Fruit fly (Drosophila melanogaster): Measurements from ENCODE around the gene tkv.

Gene tkv

DNA sequence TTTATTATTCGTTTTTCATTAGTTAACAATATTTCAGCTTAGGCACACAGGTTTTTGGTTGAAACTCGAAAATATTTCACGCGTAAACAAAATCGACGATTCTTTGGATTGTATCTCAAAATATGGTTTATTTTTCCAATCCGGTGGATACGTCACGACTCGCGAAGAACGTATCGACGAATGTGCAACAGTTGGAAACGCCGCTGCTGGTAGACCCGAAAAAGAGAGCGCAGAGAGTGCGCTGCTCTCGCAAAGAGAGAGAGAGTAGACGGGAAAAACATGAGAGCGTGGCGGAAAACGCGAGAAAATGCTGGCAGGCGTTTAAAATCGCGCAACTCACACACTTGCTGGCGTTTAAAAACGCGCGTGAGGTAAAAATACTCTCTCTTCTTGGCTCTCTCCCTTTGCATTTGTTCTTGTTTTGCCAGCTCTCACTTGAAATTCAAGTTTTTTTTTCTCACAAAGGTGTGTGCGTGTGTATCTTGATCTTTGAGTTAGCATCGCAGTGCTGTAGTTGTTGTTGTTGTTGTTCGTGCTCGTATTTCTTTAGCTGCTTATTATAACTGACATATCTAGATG, 33.9 kb downstream of the tkv start (continued):
- no peak for TF ChIP-seq Atf3 (GFP tag; optimal IDR thresholded peaks at IDR 0.05)
- no peak for TF ChIP-seq CG4730 (GFP tag; IDR thresholded peaks at IDR 0.05)
- no peak for TF ChIP-seq Sox102F (GFP tag; optimal IDR thresholded peaks at IDR 0.05)
- TF ChIP-seq CG13123 (GFP tag; optimal IDR thresholded peaks at IDR 0.05), result no peak
- TF ChIP-seq tna (GFP tag; IDR thresholded peaks at IDR 0.05; ENCODE audit: partially characterized antibody), result no peak
- TF ChIP-seq tap (tag; optimal IDR thresholded peaks at IDR 0.05), result peak; percentile 9
- peak; percentile 99 for TF ChIP-seq sqz (GFP tag; optimal IDR thresholded peaks at IDR 0.05)
- no peak for TF ChIP-seq al (GFP tag; IDR thresholded peaks at IDR 0.05)
- no peak for TF ChIP-seq CG16779 (GFP tag; IDR thresholded peaks at IDR 0.05)
- TF ChIP-seq CG1603 (tag; optimal IDR thresholded peaks at IDR 0.05), result no peak
- TF ChIP-seq seq (GFP tag; IDR thresholded peaks at IDR 0.05), result peak; percentile 37; the same call in 1 of the 2 replicates
- peak; percentile 23 for TF ChIP-seq gsb-n (tag; optimal IDR thresholded peaks at IDR 0.05)
- no peak for TF ChIP-seq insv (GFP tag; optimal IDR thresholded peaks at IDR 0.05)
- peak; percentile 59 for TF ChIP-seq CG17385 (GFP tag; optimal IDR thresholded peaks at IDR 0.05)
- TF ChIP-seq CG3407 (GFP tag; optimal IDR thresholded peaks at IDR 0.05), result no peak
- no peak for TF ChIP-seq CG18476 (GFP tag; optimal IDR thresholded peaks at IDR 0.05)
- no peak for TF ChIP-seq pzg (GFP tag; optimal IDR thresholded peaks at IDR 0.05)
- TF ChIP-seq dpn (GFP tag; optimal IDR thresholded peaks at IDR 0.05), result no peak
- no peak for TF ChIP-seq Nf-YA (GFP tag; IDR thresholded peaks at IDR 0.05)
- TF ChIP-seq CG32532 (GFP tag; IDR thresholded peaks at IDR 0.05), result peak; percentile 73; the same call in 1 of the 2 replicates
- TF ChIP-seq corto (GFP tag; optimal IDR thresholded peaks at IDR 0.05), result peak; percentile 39
- TF ChIP-seq Ets97D (GFP tag; optimal IDR thresholded peaks at IDR 0.05), result no peak
- TF ChIP-seq BtbVII (GFP tag; optimal IDR thresholded peaks at IDR 0.05), result peak; percentile 32
- TF ChIP-seq CG12744 (GFP tag; optimal IDR thresholded peaks at IDR 0.05), result no peak
- TF ChIP-seq CG9215 (GFP tag; IDR thresholded peaks at IDR 0.05), result no peak
- TF ChIP-seq Bgb (GFP tag; IDR thresholded peaks at IDR 0.05; ENCODE audit: partially characterized antibody), result peak; percentile 43; the same call in 1 of the 2 replicates
- no peak for TF ChIP-seq org-1 (GFP tag; optimal IDR thresholded peaks at IDR 0.05)
- no peak for TF ChIP-seq CG18619 (GFP tag; optimal IDR thresholded peaks at IDR 0.05)
- TF ChIP-seq B-H1 (GFP tag; IDR thresholded peaks at IDR 0.05), result no peak; the same call in 2 of the 3 replicates
- TF ChIP-seq Sin3A (optimal IDR thresholded peaks at IDR 0.05), result no peak
- TF ChIP-seq dimm (GFP tag; IDR thresholded peaks at IDR 0.05), result no peak
- TF ChIP-seq sima (GFP tag; optimal IDR thresholded peaks at IDR 0.05), result no peak
- TF ChIP-seq Hr78 (GFP tag; optimal IDR thresholded peaks at IDR 0.05), result no peak
- no peak for TF ChIP-seq sisA (GFP tag; IDR thresholded peaks at IDR 0.05)
- TF ChIP-seq CG10543 (GFP tag; optimal IDR thresholded peaks at IDR 0.05), result no peak
- TF ChIP-seq gcm2 (GFP tag; optimal IDR thresholded peaks at IDR 0.05), result no peak
- TF ChIP-seq Awh (GFP tag; IDR thresholded peaks at IDR 0.05), result 0 out of 2 replicates have a peak, but pooled peaks have one; percentile 23
- TF ChIP-seq CG12299 (tag; optimal IDR thresholded peaks at IDR 0.05), result no peak
- no peak for TF ChIP-seq Optix (GFP tag; IDR thresholded peaks at IDR 0.05)
- no peak for TF ChIP-seq Myb (GFP tag; optimal IDR thresholded peaks at IDR 0.05)
- TF ChIP-seq CG8089 (GFP tag; optimal IDR thresholded peaks at IDR 0.05), result no peak
- TF ChIP-seq dati (GFP tag; IDR thresholded peaks at IDR 0.05), result no peak
- TF ChIP-seq crol (GFP tag; IDR thresholded peaks at IDR 0.05), result no peak
- TF ChIP-seq YL-1 (GFP tag; optimal IDR thresholded peaks at IDR 0.05), result no peak
- no peak for TF ChIP-seq Atf-2 (GFP tag; optimal IDR thresholded peaks at IDR 0.05)
- TF ChIP-seq CG33213 (GFP tag; optimal IDR thresholded peaks at IDR 0.05), result no peak
- TF ChIP-seq abd-A (tag; optimal IDR thresholded peaks at IDR 0.05), result no peak
- TF ChIP-seq CG15479 (GFP tag; optimal IDR thresholded peaks at IDR 0.05), result peak; percentile 87
- 0 out of 3 replicates have a peak, but pooled peaks have one; percentile 32 for TF ChIP-seq zfh1 (GFP tag; IDR thresholded peaks at IDR 0.05)
- TF ChIP-seq Ravus (GFP tag; IDR thresholded peaks at IDR 0.05), result no peak
- no peak for TF ChIP-seq CG6654 (GFP tag; optimal IDR thresholded peaks at IDR 0.05)
